Fruit fly (Drosophila melanogaster): Measurements from ENCODE around the gene ttm2.

ttm2 gene

dm6 chr3L:319145-320009 lies 44.4 kb downstream of the ttm2 start, which contains the start of gene fwd (continued):
- TF ChIP-seq CG9437 (GFP tag; optimal IDR thresholded peaks at IDR 0.05) = no peak
- peak; percentile 31 for TF ChIP-seq Xbp1 (GFP tag; optimal IDR thresholded peaks at IDR 0.05)
- 0 out of 3 replicates have a peak, but pooled peaks have one; percentile 11 for TF ChIP-seq vnd (GFP tag; IDR thresholded peaks at IDR 0.05; ENCODE audit: partially characterized antibody)
- no peak for TF ChIP-seq ase (GFP tag; IDR thresholded peaks at IDR 0.05)
- TF ChIP-seq twi (tag; optimal IDR thresholded peaks at IDR 0.05) = peak; percentile 47
- TF ChIP-seq Sry-β (GFP tag; optimal IDR thresholded peaks at IDR 0.05) = no peak
- no peak for TF ChIP-seq Dip2 (GFP tag; IDR thresholded peaks at IDR 0.05)
- no peak for TF ChIP-seq gcm2 (GFP tag; optimal IDR thresholded peaks at IDR 0.05)
- TF ChIP-seq CG32767 (GFP tag; IDR thresholded peaks at IDR 0.05) = peak; percentile 87
- TF ChIP-seq CG10543 (GFP tag; optimal IDR thresholded peaks at IDR 0.05) = peak; percentile 82
- no peak for TF ChIP-seq Six4 (GFP tag; optimal IDR thresholded peaks at IDR 0.05)
- peak; percentile 61 for TF ChIP-seq CG8290 (GFP tag; optimal IDR thresholded peaks at IDR 0.05)
- TF ChIP-seq CG8290 (tag; optimal IDR thresholded peaks at IDR 0.05) = peak; percentile 77 to 81
- peak; percentile 38 for TF ChIP-seq CG13424 (tag; optimal IDR thresholded peaks at IDR 0.05)
- peak; percentile 65 for TF ChIP-seq CG10267 (tag; optimal IDR thresholded peaks at IDR 0.05)
- no peak for TF ChIP-seq slou (GFP tag; optimal IDR thresholded peaks at IDR 0.05)
- peak; percentile 51 for TF ChIP-seq pfk (GFP tag; optimal IDR thresholded peaks at IDR 0.05)
- TF ChIP-seq Dad (GFP tag; optimal IDR thresholded peaks at IDR 0.05) = no peak
- TF ChIP-seq ranshi (GFP tag; IDR thresholded peaks at IDR 0.05) = no peak
- TF ChIP-seq fd102C (GFP tag; optimal IDR thresholded peaks at IDR 0.05) = no peak
- TF ChIP-seq CG17385 (GFP tag; optimal IDR thresholded peaks at IDR 0.05) = no peak
- TF ChIP-seq sna (GFP tag; IDR thresholded peaks at IDR 0.05; ENCODE audit: partially characterized antibody) = peak; percentile 24; the same call in 1 of the 2 replicates
- no peak for TF ChIP-seq abd-A (tag; optimal IDR thresholded peaks at IDR 0.05)
- no peak for TF ChIP-seq psq (GFP tag; optimal IDR thresholded peaks at IDR 0.05)
- no peak for TF ChIP-seq dati (GFP tag; IDR thresholded peaks at IDR 0.05)
- TF ChIP-seq CG30431 (GFP tag; optimal IDR thresholded peaks at IDR 0.05) = no peak
- TF ChIP-seq Opbp (GFP tag; IDR thresholded peaks at IDR 0.05; ENCODE audit: partially characterized antibody) = peak; percentile 56; the same call in 2 of the 3 replicates
- TF ChIP-seq CG10147 (GFP tag; optimal IDR thresholded peaks at IDR 0.05) = no peak
- no peak for TF ChIP-seq pnt (GFP tag; optimal IDR thresholded peaks at IDR 0.05)
- 0 out of 2 replicates have a peak, but pooled peaks have one; percentile 13 for TF ChIP-seq NFAT (GFP tag; IDR thresholded peaks at IDR 0.05)
- no peak for TF ChIP-seq CG7745 (tag; optimal IDR thresholded peaks at IDR 0.05)
- TF ChIP-seq Bteb2 (GFP tag; optimal IDR thresholded peaks at IDR 0.05) = no peak
- TF ChIP-seq prd (optimal IDR thresholded peaks at IDR 0.05) = no peak
- TF ChIP-seq prd (GFP tag; IDR thresholded peaks at IDR 0.05) = 0 out of 3 replicates have a peak, but pooled peaks have one; percentile 21
- TF ChIP-seq zen2 (GFP tag; IDR thresholded peaks at IDR 0.05; ENCODE audit: partially characterized antibody) = no peak
- TF ChIP-seq CG11723 (GFP tag; optimal IDR thresholded peaks at IDR 0.05) = no peak
- no peak for TF ChIP-seq Ets65A (GFP tag)
- TF ChIP-seq CG10209 (GFP tag; optimal IDR thresholded peaks at IDR 0.05) = no peak
- TF ChIP-seq Mes4 (GFP tag; optimal IDR thresholded peaks at IDR 0.05) = peak; percentile 46
- TF ChIP-seq CG4707 (GFP tag; optimal IDR thresholded peaks at IDR 0.05) = no peak
- TF ChIP-seq h (optimal IDR thresholded peaks at IDR 0.05) = no peak
- peak; percentile 30 for TF ChIP-seq Hand (GFP tag; optimal IDR thresholded peaks at IDR 0.05)
- no peak for TF ChIP-seq Hsf (GFP tag; optimal IDR thresholded peaks at IDR 0.05)
- no peak for TF ChIP-seq CG17328 (GFP tag; IDR thresholded peaks at IDR 0.05)
- TF ChIP-seq da (GFP tag; optimal IDR thresholded peaks at IDR 0.05) = no peak
- TF ChIP-seq CG30020 (tag; optimal IDR thresholded peaks at IDR 0.05) = peak; percentile 54
- peak; percentile 72; the same call in 1 of the 3 replicates for TF ChIP-seq ci (GFP tag; IDR thresholded peaks at IDR 0.05)
- peak; percentile 89 for TF ChIP-seq crol (GFP tag; IDR thresholded peaks at IDR 0.05)
- TF ChIP-seq gcm (GFP tag; optimal IDR thresholded peaks at IDR 0.05) = no peak
